Fruit fly (Drosophila melanogaster): Measurements from ENCODE around the gene alpha-Est10.

The alpha-Est10 gene

DNA sequence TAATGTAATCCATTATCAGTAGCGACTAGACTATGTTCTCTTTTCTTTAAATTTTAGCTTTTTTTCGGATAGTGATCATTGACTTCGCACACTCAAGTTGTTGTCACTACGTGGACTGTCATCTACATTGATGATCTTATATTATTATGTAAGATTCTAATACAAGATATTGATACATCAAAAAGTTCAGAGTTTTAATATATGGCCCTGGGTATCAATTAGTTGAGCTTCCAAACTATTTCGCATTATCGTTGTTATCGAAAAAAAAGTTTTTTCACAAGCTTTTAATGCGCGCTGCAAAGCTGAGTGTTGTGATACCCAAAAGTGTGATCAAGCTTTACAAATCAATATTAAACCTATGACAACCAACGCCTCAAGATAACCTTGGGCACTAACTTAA, 1.5 kb downstream of the alpha-Est10 start (continued):
- TF ChIP-seq mam (GFP tag; optimal IDR thresholded peaks at IDR 0.05) = peak; percentile 22
- TF ChIP-seq Gug (GFP tag; IDR thresholded peaks at IDR 0.05) = no peak
- no peak for TF ChIP-seq Hey (tag; optimal IDR thresholded peaks at IDR 0.05)
- TF ChIP-seq Hr78 (GFP tag; optimal IDR thresholded peaks at IDR 0.05) = no peak
- no peak for TF ChIP-seq Myb (GFP tag; optimal IDR thresholded peaks at IDR 0.05)
- TF ChIP-seq CG6254 (GFP tag; optimal IDR thresholded peaks at IDR 0.05) = no peak
- TF ChIP-seq CG3065 (GFP tag; optimal IDR thresholded peaks at IDR 0.05) = no peak
- no peak for TF ChIP-seq CG9876 (GFP tag; optimal IDR thresholded peaks at IDR 0.05)
- no peak for TF ChIP-seq CG11696 (GFP tag; IDR thresholded peaks at IDR 0.05)
- TF ChIP-seq CG10267 (tag; optimal IDR thresholded peaks at IDR 0.05) = no peak
- TF ChIP-seq CG32772 (GFP tag; IDR thresholded peaks at IDR 0.05) = 0 out of 2 replicates have a peak, but pooled peaks have one; percentile 15
- TF ChIP-seq Optix (GFP tag; IDR thresholded peaks at IDR 0.05) = no peak
- no peak for TF ChIP-seq CG18764 (GFP tag; optimal IDR thresholded peaks at IDR 0.05)
- TF ChIP-seq CG3995 (GFP tag; optimal IDR thresholded peaks at IDR 0.05) = no peak
- no peak for TF ChIP-seq Hr3 (GFP tag; optimal IDR thresholded peaks at IDR 0.05)
- no peak for TF ChIP-seq CG8281 (tag; optimal IDR thresholded peaks at IDR 0.05)
- no peak for TF ChIP-seq Bteb2 (GFP tag; optimal IDR thresholded peaks at IDR 0.05)
- no peak for TF ChIP-seq CG3163 (GFP tag; optimal IDR thresholded peaks at IDR 0.05)
- TF ChIP-seq Drgx (GFP tag; IDR thresholded peaks at IDR 0.05) = no peak
- TF ChIP-seq CG14667 (GFP tag; IDR thresholded peaks at IDR 0.05) = no peak
- TF ChIP-seq luna (GFP tag; optimal IDR thresholded peaks at IDR 0.05) = no peak
- TF ChIP-seq Doc3 (GFP tag; IDR thresholded peaks at IDR 0.05; ENCODE audit: partially characterized antibody) = no peak
- TF ChIP-seq zen (tag; optimal IDR thresholded peaks at IDR 0.05) = no peak
- TF ChIP-seq gsb (GFP tag; IDR thresholded peaks at IDR 0.05) = no peak
- TF ChIP-seq fu2 (GFP tag; optimal IDR thresholded peaks at IDR 0.05) = no peak
- TF ChIP-seq Hmr (GFP tag; optimal IDR thresholded peaks at IDR 0.05) = peak; percentile 3
- TF ChIP-seq btn (GFP tag; optimal IDR thresholded peaks at IDR 0.05) = no peak
- peak; percentile 79 for TF ChIP-seq CG14860 (GFP tag; IDR thresholded peaks at IDR 0.05; ENCODE audit: partially characterized antibody)
- peak; percentile 55 for TF ChIP-seq Scr (GFP tag; IDR thresholded peaks at IDR 0.05; ENCODE audit: partially characterized antibody)
- TF ChIP-seq CG9932 (GFP tag; IDR thresholded peaks at IDR 0.05) = peak; percentile 41; the same call in 1 of the 2 replicates
- TF ChIP-seq CG8765 (GFP tag; IDR thresholded peaks at IDR 0.05) = no peak
- peak; percentile 33 for TF ChIP-seq Oli (tag; optimal IDR thresholded peaks at IDR 0.05)
- TF ChIP-seq jigr1 (GFP tag; IDR thresholded peaks at IDR 0.05) = no peak
- TF ChIP-seq disco-r (GFP tag; optimal IDR thresholded peaks at IDR 0.05) = no peak
- TF ChIP-seq CG12236 (GFP tag; optimal IDR thresholded peaks at IDR 0.05) = no peak
- no peak for TF ChIP-seq klu (GFP tag; IDR thresholded peaks at IDR 0.05)
- peak; percentile 26; the same call in 1 of the 2 replicates for TF ChIP-seq CG10366 (GFP tag; IDR thresholded peaks at IDR 0.05)
- peak; percentile 8 for TF ChIP-seq Xbp1 (GFP tag; optimal IDR thresholded peaks at IDR 0.05)
- TF ChIP-seq sna (GFP tag; IDR thresholded peaks at IDR 0.05; ENCODE audit: partially characterized antibody) = 0 out of 2 replicates have a peak, but pooled peaks have one; percentile 38
- TF ChIP-seq cg (GFP tag; optimal IDR thresholded peaks at IDR 0.05) = no peak
- TF ChIP-seq sqz (GFP tag; optimal IDR thresholded peaks at IDR 0.05) = no peak
- TF ChIP-seq CG1647 (GFP tag; optimal IDR thresholded peaks at IDR 0.05) = no peak
- TF ChIP-seq sob (GFP tag; IDR thresholded peaks at IDR 0.05) = peak; percentile 57
- TF ChIP-seq Lim3 (GFP tag; IDR thresholded peaks at IDR 0.05) = no peak
- TF ChIP-seq dmrt99B (tag; optimal IDR thresholded peaks at IDR 0.05) = peak; percentile 22
- TF ChIP-seq CG15696 (tag; optimal IDR thresholded peaks at IDR 0.05) = no peak
- TF ChIP-seq CG7271 (tag; optimal IDR thresholded peaks at IDR 0.05) = no peak
- no peak for TF ChIP-seq CG2116 (GFP tag; optimal IDR thresholded peaks at IDR 0.05)
- TF ChIP-seq trem (tag; optimal IDR thresholded peaks at IDR 0.05) = no peak
- TF ChIP-seq caup (GFP tag; optimal IDR thresholded peaks at IDR 0.05; ENCODE audit: severe bottlenecking) = no peak
- TF ChIP-seq CG11085 (GFP tag; IDR thresholded peaks at IDR 0.05) = no peak
